Worm (Caenorhabditis elegans) whole organism, L2 larva: ENCODE measurements around the gene K09D9.14.
A peak's percentile ranks its signal among the peaks of the same experiment; 100 is the strongest.

Experiments used
- C34F6.9 ChIP-seq: fragments of 150-350 bp; optimal IDR thresholded peaks from 2 replicates; lab custom pipeline; 2014; ENCODE audit warnings: missing biosample characterization, missing genetic modification characterization
- F13H6.1 ChIP-seq: sonication (generic microtip); optimal IDR thresholded peaks from 2 replicates; lab custom pipeline; 2016; ENCODE audit warnings: missing genetic modification characterization, missing compliant biosample characterization
- Y55F3AM.14 ChIP-seq: fragments of 200-800 bp; sonication (Bioruptor generic); optimal IDR thresholded peaks from 2 replicates; lab custom pipeline; 2018; ENCODE audit warnings: mild to moderate bottlenecking, missing genetic modification characterization, missing compliant biosample characterization
- ZK546.5 ChIP-seq: sonication (generic microtip); optimal IDR thresholded peaks from 2 replicates; lab custom pipeline; 2017; ENCODE audit warnings: missing biosample characterization, missing genetic modification characterization
- alr-1 ChIP-seq: fragments of 150-350 bp; optimal IDR thresholded peaks from 2 replicates; lab custom pipeline; 2014; ENCODE audit warnings: missing biosample characterization, missing genetic modification characterization
- ama-1 ChIP-seq: fragments of 150-350 bp; optimal IDR thresholded peaks from 2 replicates; lab custom pipeline; 2018; ENCODE audit warnings: inconsistent platforms
- blmp-1 ChIP-seq: sonication (generic microtip); optimal IDR thresholded peaks from 2 replicates; lab custom pipeline; 2017; ENCODE audit warnings: missing genetic modification characterization, mild to moderate bottlenecking, missing compliant biosample characterization, antibody characterized with exemption, moderate library complexity; ENCODE audit not compliant: insufficient read depth
- ceh-16 ChIP-seq: fragments of 150-350 bp; optimal IDR thresholded peaks from 2 replicates; lab custom pipeline; 2014; ENCODE audit warnings: missing biosample characterization, missing genetic modification characterization
- crh-2 ChIP-seq: sonication (generic microtip); optimal IDR thresholded peaks from 2 replicates; lab custom pipeline; 2017; ENCODE audit warnings: missing biosample characterization, missing genetic modification characterization
- elt-1 ChIP-seq: fragments of 150-350 bp; optimal IDR thresholded peaks from 2 replicates; lab custom pipeline; 2014; ENCODE audit warnings: missing biosample characterization, missing genetic modification characterization
- elt-3 ChIP-seq: sonication (generic microtip); optimal IDR thresholded peaks from 2 replicates; lab custom pipeline; 2017; ENCODE audit warnings: missing biosample characterization, missing genetic modification characterization
- fos-1 ChIP-seq: fragments of 150-350 bp; optimal IDR thresholded peaks from 2 replicates; lab custom pipeline; 2014; ENCODE audit warnings: missing biosample characterization, missing genetic modification characterization
- gmeb-1 ChIP-seq: fragments of 150-350 bp; optimal IDR thresholded peaks from 2 replicates; lab custom pipeline; 2014; ENCODE audit warnings: missing biosample characterization, missing genetic modification characterization
- lin-11 ChIP-seq: fragments of 150-350 bp; sonication (generic microtip); optimal IDR thresholded peaks from 2 replicates; lab custom pipeline; 2014; ENCODE audit warnings: missing biosample characterization, missing genetic modification characterization, inconsistent platforms, mixed read lengths
- lsy-2 ChIP-seq, 2 experiments: fragments of 150-350 bp in 1 of 2; sonication (generic microtip) in 1 of 2; optimal IDR thresholded peaks; 2 replicates each; lab custom pipeline; 2014 to 2017; ENCODE audit warnings: missing biosample characterization in 2 of 2, missing genetic modification characterization in 2 of 2
- mab-5 ChIP-seq: fragments of 150-350 bp; optimal IDR thresholded peaks from 2 replicates; lab custom pipeline; 2014; ENCODE audit warnings: missing biosample characterization, missing genetic modification characterization
- mbf-1 ChIP-seq: sonication (generic microtip); optimal IDR thresholded peaks from 2 replicates; lab custom pipeline; 2017; ENCODE audit warnings: missing biosample characterization, missing genetic modification characterization
- mdl-1 ChIP-seq, 2 experiments: fragments of 150-350 bp in 1 of 2; sonication (generic microtip) in 1 of 2; optimal IDR thresholded peaks; 2 replicates each; lab custom pipeline; 2017; ENCODE audit warnings: missing biosample characterization in 2 of 2, missing genetic modification characterization in 2 of 2
- nhr-10 ChIP-seq: sonication (generic microtip); optimal IDR thresholded peaks from 2 replicates; lab custom pipeline; 2017; ENCODE audit warnings: missing biosample characterization, missing genetic modification characterization
- nhr-11 ChIP-seq: fragments of 150-350 bp; optimal IDR thresholded peaks from 2 replicates; lab custom pipeline; 2014; ENCODE audit warnings: missing biosample characterization, missing genetic modification characterization
- nhr-12 ChIP-seq: fragments of 150-350 bp; optimal IDR thresholded peaks from 2 replicates; lab custom pipeline; 2014; ENCODE audit warnings: missing biosample characterization, missing genetic modification characterization
- nhr-129 ChIP-seq: fragments of 150-350 bp; optimal IDR thresholded peaks from 2 replicates; lab custom pipeline; 2014; ENCODE audit warnings: missing biosample characterization, missing genetic modification characterization
- nhr-21 ChIP-seq: fragments of 150-350 bp; optimal IDR thresholded peaks from 2 replicates; lab custom pipeline; 2014; ENCODE audit warnings: missing biosample characterization, missing genetic modification characterization
- nhr-25 ChIP-seq: fragments of 150-350 bp; sonication (generic microtip); optimal IDR thresholded peaks from 3 replicates; lab custom pipeline; 2014; ENCODE audit warnings: missing biosample characterization, missing genetic modification characterization
- nhr-6 ChIP-seq: fragments of 150-350 bp; optimal IDR thresholded peaks from 2 replicates; lab custom pipeline; 2014; ENCODE audit warnings: missing biosample characterization, missing genetic modification characterization
- skn-1 ChIP-seq: sonication (generic microtip); optimal IDR thresholded peaks from 2 replicates; lab custom pipeline; 2017; ENCODE audit warnings: missing biosample characterization, missing genetic modification characterization
- sma-3 ChIP-seq: sonication (generic microtip); optimal IDR thresholded peaks from 2 replicates; lab custom pipeline; 2016; ENCODE audit warnings: missing genetic modification reagents, missing genetic modification characterization, missing compliant biosample characterization
- sma-9 ChIP-seq, 2 experiments: fragments of 150-350 bp in 1 of 2; sonication (generic microtip) in 1 of 2; optimal IDR thresholded peaks; 2 replicates each; lab custom pipeline; 2014 to 2016; ENCODE audit warnings: missing genetic modification characterization in 2 of 2, mild to moderate bottlenecking in 1 of 2, missing biosample characterization in 1 of 2, missing compliant biosample characterization in 1 of 2, missing genetic modification reagents in 1 of 2, moderate library complexity in 1 of 2
- snpc-4 ChIP-seq: fragments of 150-350 bp; optimal IDR thresholded peaks from 2 replicates; lab custom pipeline; 2014; ENCODE audit warnings: missing biosample characterization, missing genetic modification characterization
- zag-1 ChIP-seq: fragments of 150-350 bp; optimal IDR thresholded peaks from 2 replicates; lab custom pipeline; 2014; ENCODE audit warnings: missing biosample characterization, missing genetic modification characterization
- ztf-11 ChIP-seq: sonication (generic microtip); optimal IDR thresholded peaks from 2 replicates; lab custom pipeline; 2017; ENCODE audit warnings: missing biosample characterization, missing genetic modification characterization
- ztf-4 ChIP-seq: fragments of 150-350 bp; optimal IDR thresholded peaks from 2 replicates; lab custom pipeline; 2014; ENCODE audit warnings: missing biosample characterization, missing genetic modification characterization

Gene K09D9.14

DNA sequence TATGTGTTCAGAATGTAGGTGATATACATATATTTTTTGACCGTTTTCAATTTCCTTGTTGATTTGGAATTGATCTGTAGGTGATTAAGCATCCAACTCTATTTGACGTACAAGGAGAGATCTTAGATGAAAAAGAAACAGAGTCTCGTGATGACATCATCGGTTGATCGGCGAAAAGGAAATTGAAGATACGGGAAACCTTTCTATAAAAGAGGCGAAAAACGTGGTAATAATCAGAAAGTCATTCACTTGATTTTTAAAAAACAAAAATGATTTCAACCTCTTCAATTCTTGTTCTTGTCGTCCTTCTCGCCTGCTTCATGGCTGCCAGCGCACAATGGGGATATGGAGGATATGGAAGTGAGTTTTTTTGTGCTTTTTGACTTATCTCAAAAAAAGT is 37.5 kb downstream of the K09D9.14 start, which contains the start of gene nlp-29:
Gene nlp-29 (plus strand): TSS at position 248 of the 400 bp plus-strand sequence.
- TF ChIP-seq elt-3 (no peak), nhr-6 (tag; lab: Kevin White, UChicago) (no peak), sma-3 (peak; percentile 79), crh-2 (tag; lab: Kevin White, UChicago) (peak; percentile 49), nhr-21 (peak; percentile 59), sma-9 (GFP tag; optimal IDR thresholded peaks at IDR 0.05; lab: Kevin White, UChicago) (peak; percentile 63), sma-9 (tag; optimal IDR thresholded peaks at IDR 0.05; lab: Kevin White, UChicago) (no peak), nhr-25 (tag; lab: Kevin White, UChicago) (peak; percentile 77), blmp-1 (peak; percentile 50)

ce11 chrV:3981680-3982079 is 40.0 kb downstream of the K09D9.14 start, which contains the start of gene nlp-30:
Gene nlp-30 (plus strand): TSS chrV:3981980.
- TF ChIP-seq nhr-11 (tag; lab: Kevin White, UChicago) (no peak), nhr-12 (tag; lab: Kevin White, UChicago) (no peak), ceh-16 (tag; lab: Kevin White, UChicago) (no peak), sma-9 (GFP tag; optimal IDR thresholded peaks at IDR 0.05; lab: Kevin White, UChicago) (no peak), sma-9 (tag; optimal IDR thresholded peaks at IDR 0.05; lab: Kevin White, UChicago) (no peak), gmeb-1 (tag; lab: Kevin White, UChicago) (no peak), lin-11 (no peak), nhr-25 (tag; lab: Kevin White, UChicago) (no peak), ztf-4 (no peak), nhr-21 (no peak), mbf-1 (tag; lab: Kevin White, UChicago) (no peak), F13H6.1 (tag; lab: Kevin White, UChicago) (no peak), zag-1 (tag; lab: Kevin White, UChicago) (no peak), snpc-4 (no peak), ama-1 (lab: Kevin White, UChicago) (no peak), nhr-6 (tag; lab: Kevin White, UChicago) (no peak), Y55F3AM.14 (GFP tag; lab: Kevin White, UChicago) (no peak), alr-1 (tag; lab: Kevin White, UChicago) (no peak), blmp-1 (no peak)

- no peak for TF ChIP-seq lsy-2 (tag; optimal IDR thresholded peaks at IDR 0.05; lab: Kevin White, UChicago)
- TF ChIP-seq fos-1 (tag; lab: Kevin White, UChicago) = no peak
- no peak for TF ChIP-seq lin-11
- peak; percentile 23 for TF ChIP-seq ama-1 (lab: Kevin White, UChicago)
- peak; percentile 68 for TF ChIP-seq nhr-21
- TF ChIP-seq elt-1 (tag; lab: Kevin White, UChicago) = no peak
- TF ChIP-seq nhr-25 (tag; lab: Kevin White, UChicago) = no peak
- TF ChIP-seq zag-1 (tag; lab: Kevin White, UChicago) = no peak
- no peak for TF ChIP-seq nhr-10 (tag; lab: Kevin White, UChicago)
- TF ChIP-seq sma-9 (GFP tag; optimal IDR thresholded peaks at IDR 0.05; lab: Kevin White, UChicago) = peak; percentile 33
- TF ChIP-seq sma-9 (tag; optimal IDR thresholded peaks at IDR 0.05; lab: Kevin White, UChicago) = no peak
- no peak for TF ChIP-seq C34F6.9 (tag; lab: Kevin White, UChicago)
- TF ChIP-seq nhr-6 (tag; lab: Kevin White, UChicago) = no peak
- peak; percentile 21 for TF ChIP-seq sma-3
- TF ChIP-seq nhr-11 (tag; lab: Kevin White, UChicago) = no peak
- no peak for TF ChIP-seq ceh-16 (tag; lab: Kevin White, UChicago)
- no peak for TF ChIP-seq ZK546.5 (tag; lab: Kevin White, UChicago)
Measured at ce11 chrV:3980228-3980933, 41.3 kb downstream of the K09D9.14 start.

- TF ChIP-seq sma-3 = peak; percentile 90
- TF ChIP-seq ama-1 (lab: Kevin White, UChicago) = no peak
- TF ChIP-seq blmp-1 = peak; percentile 57
- no peak for TF ChIP-seq mbf-1 (tag; lab: Kevin White, UChicago)
- no peak for TF ChIP-seq mab-5 (tag; lab: Kevin White, UChicago)
- TF ChIP-seq alr-1 (tag; lab: Kevin White, UChicago) = no peak
- no peak for TF ChIP-seq nhr-129 (tag; lab: Kevin White, UChicago)
- TF ChIP-seq sma-9 (GFP tag; optimal IDR thresholded peaks at IDR 0.05; lab: Kevin White, UChicago) = peak; percentile 69
- no peak for TF ChIP-seq sma-9 (tag; optimal IDR thresholded peaks at IDR 0.05; lab: Kevin White, UChicago)
- no peak for TF ChIP-seq nhr-6 (tag; lab: Kevin White, UChicago)
- no peak for TF ChIP-seq lin-11
- peak; percentile 5 for TF ChIP-seq crh-2 (tag; lab: Kevin White, UChicago)
- no peak for TF ChIP-seq lsy-2 (tag; optimal IDR thresholded peaks at IDR 0.05; lab: Kevin White, UChicago)
- peak; percentile 10 for TF ChIP-seq F13H6.1 (tag; lab: Kevin White, UChicago)
- no peak for TF ChIP-seq ceh-16 (tag; lab: Kevin White, UChicago)
- peak; percentile 77 for TF ChIP-seq nhr-25 (tag; lab: Kevin White, UChicago)
- TF ChIP-seq skn-1 (tag; lab: Kevin White, UChicago) = no peak
- TF ChIP-seq nhr-10 (tag; lab: Kevin White, UChicago) = no peak
- peak; percentile 73 for TF ChIP-seq nhr-21
- peak; percentile 34 for TF ChIP-seq fos-1 (tag; lab: Kevin White, UChicago)
- peak in 1 of 2 experiments; percentile 23 for TF ChIP-seq mdl-1 (tag; optimal IDR thresholded peaks at IDR 0.05; lab: Kevin White, UChicago)
- no peak for TF ChIP-seq ztf-11 (tag; lab: Kevin White, UChicago)
Measured at ce11 chrV:3979819-3980218, 41.9 kb downstream of the K09D9.14 start, which contains the start of gene nlp-31. Gene nlp-31 (plus strand): TSS chrV:3980055.
